Fruit fly (Drosophila melanogaster): ENCODE measurements around the gene CG33725.

The CG33725 gene

DNA sequence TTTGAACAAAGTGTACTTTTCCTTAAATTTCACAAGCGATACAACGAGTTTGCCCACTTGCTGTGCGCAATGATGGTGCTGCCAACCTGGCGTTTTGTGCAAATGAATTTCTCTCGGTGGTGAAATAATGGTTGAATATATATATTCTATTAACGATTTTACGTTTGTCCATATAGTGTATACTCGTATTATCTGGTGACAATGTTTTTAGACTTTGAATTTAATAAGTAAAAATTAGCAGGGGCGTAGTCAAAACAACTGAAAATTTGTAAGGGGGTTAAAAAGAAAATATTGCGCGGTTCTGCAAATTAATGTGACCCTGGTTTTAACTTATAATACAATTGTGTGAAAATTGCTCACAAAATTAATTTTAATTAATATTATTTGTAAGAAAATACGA, 41.5 kb downstream of the CG33725 start, which contains the start of the genes ver and Gcn5 (continued):
- TF ChIP-seq cas (GFP tag; IDR thresholded peaks at IDR 0.05), result peak; percentile 77
- TF ChIP-seq CG33213 (GFP tag; optimal IDR thresholded peaks at IDR 0.05), result peak; percentile 68
- TF ChIP-seq NfI (GFP tag; optimal IDR thresholded peaks at IDR 0.05), result peak; percentile 93
- peak; percentile 62 for TF ChIP-seq kay (GFP tag; optimal IDR thresholded peaks at IDR 0.05)
- peak; percentile 54 for TF ChIP-seq Mes4 (GFP tag; optimal IDR thresholded peaks at IDR 0.05)
- TF ChIP-seq mam (GFP tag; optimal IDR thresholded peaks at IDR 0.05), result peak; percentile 92
- TF ChIP-seq Rfx (GFP tag; IDR thresholded peaks at IDR 0.05), result peak; percentile 95
- TF ChIP-seq scrt (GFP tag; optimal IDR thresholded peaks at IDR 0.05), result peak; percentile 81
- peak; percentile 89 for TF ChIP-seq zen (tag; optimal IDR thresholded peaks at IDR 0.05)
- TF ChIP-seq vfl (GFP tag; optimal IDR thresholded peaks at IDR 0.05), result peak; percentile 82
- TF ChIP-seq so (GFP tag; IDR thresholded peaks at IDR 0.05), result peak; percentile 89; the same call in 2 of the 3 replicates
- peak; percentile 78 for TF ChIP-seq CG18764 (GFP tag; optimal IDR thresholded peaks at IDR 0.05)
- peak; percentile 89 for TF ChIP-seq klu (GFP tag; IDR thresholded peaks at IDR 0.05)
- TF ChIP-seq Hr78 (GFP tag; optimal IDR thresholded peaks at IDR 0.05), result no peak
- peak; percentile 85 for TF ChIP-seq org-1 (GFP tag; optimal IDR thresholded peaks at IDR 0.05)
- TF ChIP-seq Sox102F (GFP tag; optimal IDR thresholded peaks at IDR 0.05), result peak; percentile 95
- TF ChIP-seq CG4617 (GFP tag; optimal IDR thresholded peaks at IDR 0.05; ENCODE audit: borderline replicate concordance), result peak; percentile 74
- TF ChIP-seq CG31441 (GFP tag; IDR thresholded peaks at IDR 0.05), result peak; percentile 95
- TF ChIP-seq CG12236 (GFP tag; optimal IDR thresholded peaks at IDR 0.05), result peak; percentile 18
- TF ChIP-seq CG3838 (GFP tag; optimal IDR thresholded peaks at IDR 0.05), result peak; percentile 70
- TF ChIP-seq CG32532 (GFP tag; IDR thresholded peaks at IDR 0.05), result peak; percentile 95
- peak; percentile 68; the same call in 1 of the 2 replicates for TF ChIP-seq ro (GFP tag; IDR thresholded peaks at IDR 0.05)
- peak; percentile 94 for TF ChIP-seq CG17328 (GFP tag; IDR thresholded peaks at IDR 0.05)
- peak; percentile 71 for TF ChIP-seq CrebB (tag; optimal IDR thresholded peaks at IDR 0.05)
- peak; percentile 94 for TF ChIP-seq Dbx (GFP tag; IDR thresholded peaks at IDR 0.05)
- no peak for TF ChIP-seq nau (GFP tag; optimal IDR thresholded peaks at IDR 0.05)
- peak; percentile 88 for TF ChIP-seq gsb (GFP tag; IDR thresholded peaks at IDR 0.05)
- no peak for TF ChIP-seq pan (optimal IDR thresholded peaks at IDR 0.05)
- TF ChIP-seq pan (GFP tag; optimal IDR thresholded peaks at IDR 0.05 in 1 of 2, IDR thresholded peaks at IDR 0.05 in 1 of 2), result peak in 1 of 2 experiments; percentile 95
- TF ChIP-seq lab (GFP tag; optimal IDR thresholded peaks at IDR 0.05), result peak; percentile 96
- TF ChIP-seq CG32772 (GFP tag; IDR thresholded peaks at IDR 0.05), result peak; percentile 93
- TF ChIP-seq CG13123 (GFP tag; optimal IDR thresholded peaks at IDR 0.05), result peak; percentile 70
- peak; percentile 90 for TF ChIP-seq CG1024 (GFP tag; IDR thresholded peaks at IDR 0.05)
- peak; percentile 92 for TF ChIP-seq phol (tag; optimal IDR thresholded peaks at IDR 0.05)
- TF ChIP-seq toy (GFP tag; IDR thresholded peaks at IDR 0.05), result peak; percentile 69; the same call in 1 of the 2 replicates
- TF ChIP-seq CG9437 (GFP tag; optimal IDR thresholded peaks at IDR 0.05), result peak; percentile 86
- TF ChIP-seq HmgZ (tag; optimal IDR thresholded peaks at IDR 0.05), result peak; percentile 93
- peak; percentile 90 for TF ChIP-seq ind (GFP tag; optimal IDR thresholded peaks at IDR 0.05)
- TF ChIP-seq CG34224 (GFP tag; IDR thresholded peaks at IDR 0.05; ENCODE audit: partially characterized antibody), result peak; percentile 24; the same call in 1 of the 3 replicates
- no peak for TF ChIP-seq D (optimal IDR thresholded peaks at IDR 0.05)
- peak; percentile 84 for TF ChIP-seq D (GFP tag; optimal IDR thresholded peaks at IDR 0.05)
- peak; percentile 78 for TF ChIP-seq emc (GFP tag; optimal IDR thresholded peaks at IDR 0.05)
- peak; percentile 90 for TF ChIP-seq Max (GFP tag; optimal IDR thresholded peaks at IDR 0.05)
- TF ChIP-seq al (GFP tag; IDR thresholded peaks at IDR 0.05), result peak; percentile 93
- TF ChIP-seq ase (GFP tag; IDR thresholded peaks at IDR 0.05), result peak; percentile 91
- TF ChIP-seq CG4404 (GFP tag; IDR thresholded peaks at IDR 0.05), result peak; percentile 87
- peak; percentile 86 for TF ChIP-seq B-H2 (GFP tag; optimal IDR thresholded peaks at IDR 0.05)
- TF ChIP-seq CG7745 (tag; optimal IDR thresholded peaks at IDR 0.05), result peak; percentile 66
- TF ChIP-seq shn (GFP tag; optimal IDR thresholded peaks at IDR 0.05), result peak; percentile 83
- TF ChIP-seq CG13424 (tag; optimal IDR thresholded peaks at IDR 0.05), result peak; percentile 92
- TF ChIP-seq CG8478 (optimal IDR thresholded peaks at IDR 0.05), result no peak
- peak; percentile 85 for TF ChIP-seq ATbp (GFP tag; optimal IDR thresholded peaks at IDR 0.05)
